Worm (Caenorhabditis elegans) whole organism, L1 larva: ENCODE data around the gene srh-213.

ENCODE experiments used
- C04F5.9 ChIP-seq: sonication (generic microtip); optimal IDR thresholded peaks from 2 replicates; lab custom pipeline; 2016; ENCODE audit warnings: missing genetic modification characterization, missing compliant biosample characterization
- mep-1 ChIP-seq: fragments of 150-350 bp; optimal IDR thresholded peaks from 2 replicates; lab custom pipeline; 2014; ENCODE audit warnings: missing biosample characterization, missing genetic modification characterization
- nhr-11 ChIP-seq: fragments of 150-350 bp; optimal IDR thresholded peaks from 2 replicates; lab custom pipeline; 2014; ENCODE audit warnings: missing biosample characterization, missing genetic modification characterization
- nhr-12 ChIP-seq: sonication (generic microtip); optimal IDR thresholded peaks from 2 replicates; lab custom pipeline; 2017; ENCODE audit warnings: missing biosample characterization, missing genetic modification characterization
- sup-37 ChIP-seq: fragments of 200-800 bp; sonication (Bioruptor generic); optimal IDR thresholded peaks from 2 replicates; lab custom pipeline; 2018; ENCODE audit warnings: mild to moderate bottlenecking, missing genetic modification characterization, missing compliant biosample characterization

- no peak for TF ChIP-seq C04F5.9 (tag; lab: Kevin White, UChicago)
- no peak for TF ChIP-seq nhr-12 (tag; lab: Kevin White, UChicago)
- no peak for TF ChIP-seq sup-37 (GFP tag; lab: Kevin White, UChicago)
- no peak for TF ChIP-seq nhr-11 (tag; lab: Kevin White, UChicago)
- TF ChIP-seq mep-1, result no peak
Observed at ce11 chrV:3633041-3633440, 38.2 kb upstream of the srh-213 start, which contains the start of gene F59B1.2.
